Fruit fly (Drosophila melanogaster) whole organism, embryonic: ENCODE results near the gene msn.

Experiments used
- CG12071 ChIP-seq: fragments of 200-800 bp; sonication (Bioruptor generic); optimal IDR thresholded peaks from 3 replicates; lab custom pipeline; 2018; ENCODE audit warnings: missing biosample characterization, mild to moderate bottlenecking, missing genetic modification characterization
- CG13424 ChIP-seq: fragments of 200-800 bp; sonication (Bioruptor generic); optimal IDR thresholded peaks from 2 replicates; lab custom pipeline; 2019; ENCODE audit warnings: missing biosample characterization, mild to moderate bottlenecking, missing genetic modification characterization, moderate library complexity
- CG15514 ChIP-seq: fragments of 200-800 bp; sonication (Bioruptor generic); optimal IDR thresholded peaks from 3 replicates; lab custom pipeline; 2017; ENCODE audit warnings: missing biosample characterization, missing genetic modification characterization, mild to moderate bottlenecking, moderate library complexity, missing genetic modification reagents
- CG15601 ChIP-seq: fragments of 200-800 bp; sonication (Bioruptor generic); optimal IDR thresholded peaks from 3 replicates; lab custom pipeline; 2019; ENCODE audit warnings: missing biosample characterization, mild to moderate bottlenecking, missing genetic modification characterization, moderate library complexity
- CG16779 ChIP-seq: fragments of 200-800 bp; sonication (Bioruptor generic); IDR thresholded peaks from 2 replicates; pipeline ENCODE4 v1.3.6; 2022; ENCODE audit warnings: missing biosample characterization, missing genetic modification characterization
- CG17568 ChIP-seq: fragments of 200-800 bp; sonication (Bioruptor generic); optimal IDR thresholded peaks from 2 replicates; lab custom pipeline; 2018; ENCODE audit warnings: missing biosample characterization, mild to moderate bottlenecking, missing genetic modification characterization, moderate library complexity
- CG2129 ChIP-seq: fragments of 200-800 bp; sonication (Bioruptor generic); IDR thresholded peaks from 2 replicates; pipeline ENCODE4 v1.3.6; 2022; ENCODE audit warnings: missing biosample characterization, missing genetic modification characterization; ENCODE audit not compliant: partially characterized antibody
- CG7372 ChIP-seq: fragments of 200-800 bp; sonication (Bioruptor generic); IDR thresholded peaks from 2 replicates; pipeline ENCODE4 v1.3.6; 2022; ENCODE audit warnings: missing biosample characterization, missing genetic modification characterization
- CG7786 ChIP-seq: fragments of 200-800 bp; sonication (Bioruptor generic); optimal IDR thresholded peaks from 2 replicates; lab custom pipeline; 2016; ENCODE audit warnings: missing biosample characterization, missing genetic modification characterization
- CG7928 ChIP-seq: fragments of 200-800 bp; sonication (Bioruptor generic); optimal IDR thresholded peaks from 2 replicates; lab custom pipeline; 2017; ENCODE audit warnings: missing biosample characterization, mild to moderate bottlenecking, missing genetic modification characterization
- CG8359 ChIP-seq: fragments of 200-800 bp; sonication (Bioruptor generic); optimal IDR thresholded peaks from 2 replicates; lab custom pipeline; 2017; ENCODE audit warnings: missing biosample characterization, mild to moderate bottlenecking, missing genetic modification characterization, borderline replicate concordance
- Ets65A ChIP-seq: fragments of 200-800 bp; sonication (Bioruptor generic); peaks from one replicate; lab custom pipeline; 2016; ENCODE audit warnings: missing biosample characterization, missing genetic modification characterization
- MBD-R2 ChIP-seq: fragments of 200-800 bp; sonication (Bioruptor generic); IDR thresholded peaks from 2 replicates; pipeline ENCODE4 v1.3.6; 2022; ENCODE audit warnings: missing biosample characterization, missing genetic modification characterization
- MESR4 ChIP-seq: fragments of 200-800 bp; sonication (Bioruptor generic); optimal IDR thresholded peaks from 2 replicates; lab custom pipeline; 2018; ENCODE audit warnings: missing biosample characterization, mild to moderate bottlenecking, missing genetic modification characterization, moderate library complexity
- NFAT ChIP-seq: fragments of 200-800 bp; sonication (Bioruptor generic); IDR thresholded peaks from 2 replicates; pipeline ENCODE4 v1.3.6; 2022; ENCODE audit warnings: missing biosample characterization, missing genetic modification characterization
- Ravus ChIP-seq: fragments of 200-800 bp; sonication (Bioruptor generic); IDR thresholded peaks from 2 replicates; pipeline ENCODE4 v1.3.6; 2022; ENCODE audit warnings: missing biosample characterization, missing genetic modification characterization
- Rx ChIP-seq: fragments of 200-800 bp; sonication (Bioruptor generic); IDR thresholded peaks from 2 replicates; pipeline ENCODE4 v1.3.6; 2022; ENCODE audit warnings: missing biosample characterization, missing genetic modification characterization
- Side ChIP-seq: fragments of 200-800 bp; sonication (Bioruptor generic); optimal IDR thresholded peaks from 2 replicates; lab custom pipeline; 2016; ENCODE audit warnings: missing biosample characterization, missing genetic modification characterization
- Sox102F ChIP-seq: fragments of 200-800 bp; sonication (Bioruptor generic); optimal IDR thresholded peaks from 2 replicates; lab custom pipeline; 2018; ENCODE audit warnings: missing biosample characterization, mild to moderate bottlenecking, missing genetic modification characterization, moderate library complexity
- ab ChIP-seq: fragments of 200-800 bp; sonication (Bioruptor generic); optimal IDR thresholded peaks from 2 replicates; lab custom pipeline; 2016; ENCODE audit warnings: missing biosample characterization, missing genetic modification characterization
- bcd ChIP-seq: fragments of 200-800 bp; sonication (Bioruptor generic); optimal IDR thresholded peaks from 2 replicates; lab custom pipeline; 2017; ENCODE audit warnings: missing biosample characterization, mild to moderate bottlenecking, missing genetic modification characterization
- bowl ChIP-seq: fragments of 200-800 bp; sonication (Bioruptor generic); IDR thresholded peaks from 2 replicates; pipeline ENCODE4 v1.3.6; 2022; ENCODE audit warnings: missing biosample characterization, missing genetic modification characterization
- caup ChIP-seq: fragments of 200-800 bp; sonication (Bioruptor generic); optimal IDR thresholded peaks from 3 replicates; lab custom pipeline; 2017; ENCODE audit warnings: missing biosample characterization, mild to moderate bottlenecking, missing genetic modification characterization, moderate library complexity; ENCODE audit not compliant: severe bottlenecking
- dpn ChIP-seq, 2 experiments: fragments of 200-800 bp; sonication (Bioruptor generic); optimal IDR thresholded peaks; 3 replicates each; lab custom pipeline; 2016; ENCODE audit warnings: missing biosample characterization in 2 of 2, missing genetic modification characterization in 2 of 2
- esg ChIP-seq: fragments of 200-800 bp; sonication (Bioruptor generic); conservative IDR thresholded peaks from 2 replicates; pipeline ENCODE4 v1.3.6; 2022; ENCODE audit warnings: missing biosample characterization, missing genetic modification characterization
- fd102C ChIP-seq: fragments of 200-800 bp; sonication (Bioruptor generic); optimal IDR thresholded peaks from 2 replicates; lab custom pipeline; 2018; ENCODE audit warnings: missing biosample characterization, mild to moderate bottlenecking, missing genetic modification characterization, moderate library complexity
- gro ChIP-seq: fragments of 200-800 bp; sonication (Bioruptor generic); optimal IDR thresholded peaks from 2 replicates; lab custom pipeline; 2016; ENCODE audit warnings: missing biosample characterization, missing genetic modification characterization
- hb ChIP-seq: fragments of 200-800 bp; sonication (Bioruptor generic); IDR thresholded peaks from 3 replicates; pipeline ENCODE4 v1.3.6; 2022; ENCODE audit warnings: missing biosample characterization, missing genetic modification characterization; ENCODE audit not compliant: partially characterized antibody
- jumu ChIP-seq: fragments of 200-800 bp; sonication (Bioruptor generic); optimal IDR thresholded peaks from 3 replicates; lab custom pipeline; 2016; ENCODE audit warnings: missing biosample characterization, missing genetic modification characterization
- lab ChIP-seq: fragments of 200-800 bp; sonication (Bioruptor generic); optimal IDR thresholded peaks from 3 replicates; lab custom pipeline; 2017; ENCODE audit warnings: missing biosample characterization, missing genetic modification characterization, mild to moderate bottlenecking, moderate library complexity, missing genetic modification reagents
- lilli ChIP-seq: fragments of 200-800 bp; sonication (Bioruptor generic); optimal IDR thresholded peaks from 3 replicates; lab custom pipeline; 2016; ENCODE audit warnings: missing biosample characterization, missing genetic modification characterization
- lola ChIP-seq, 3 experiments: fragments of >200 bp in 2 of 3; fragments of 200-800 bp in 1 of 3; sonication (Bioruptor generic) in 1 of 3; optimal IDR thresholded peaks; 2 replicates each; lab custom pipeline; 2017 to 2019; ENCODE audit warnings: missing biosample characterization in 3 of 3, missing genetic modification characterization in 3 of 3, mild to moderate bottlenecking in 1 of 3, moderate library complexity in 1 of 3
- oc ChIP-seq: fragments of 200-800 bp; sonication (Bioruptor generic); optimal IDR thresholded peaks from 2 replicates; lab custom pipeline; 2018; ENCODE audit warnings: missing biosample characterization, mild to moderate bottlenecking, missing genetic modification characterization, moderate library complexity
- p53 ChIP-seq: fragments of 200-800 bp; sonication (Bioruptor generic); optimal IDR thresholded peaks from 2 replicates; lab custom pipeline; 2016; ENCODE audit warnings: missing biosample characterization, missing genetic modification characterization
- peb ChIP-seq: fragments of 200-800 bp; sonication (Bioruptor generic); IDR thresholded peaks from 2 replicates; pipeline ENCODE4 v1.3.6; 2022; ENCODE audit warnings: missing biosample characterization, missing genetic modification characterization
- pzg ChIP-seq: fragments of 200-800 bp; sonication (Bioruptor generic); optimal IDR thresholded peaks from 3 replicates; lab custom pipeline; 2018; ENCODE audit warnings: missing biosample characterization, mild to moderate bottlenecking, missing genetic modification characterization, moderate library complexity
- ranshi ChIP-seq: fragments of 200-800 bp; sonication (Bioruptor generic); IDR thresholded peaks from 2 replicates; pipeline ENCODE4 v1.3.6; 2022; ENCODE audit warnings: missing biosample characterization, missing genetic modification characterization
- row ChIP-seq: fragments of 200-800 bp; sonication (Bioruptor generic); IDR thresholded peaks from 3 replicates; pipeline ENCODE4 v1.3.6; 2022; ENCODE audit warnings: missing biosample characterization, missing genetic modification characterization
- salm ChIP-seq: fragments of 200-800 bp; sonication (Bioruptor generic); optimal IDR thresholded peaks from 2 replicates; lab custom pipeline; 2018; ENCODE audit warnings: missing biosample characterization, mild to moderate bottlenecking, missing genetic modification characterization
- sd ChIP-seq: fragments of 200-800 bp; sonication (Bioruptor generic); optimal IDR thresholded peaks from 3 replicates; lab custom pipeline; 2018; ENCODE audit warnings: missing biosample characterization, mild to moderate bottlenecking, missing genetic modification characterization, moderate library complexity
- sens ChIP-seq: fragments of 200-800 bp; sonication (Bioruptor generic); peaks from one replicate; lab custom pipeline; 2016; ENCODE audit warnings: missing biosample characterization, missing genetic modification characterization
- shn ChIP-seq: fragments of 200-800 bp; sonication (Bioruptor generic); optimal IDR thresholded peaks from 3 replicates; lab custom pipeline; 2016; ENCODE audit warnings: missing biosample characterization, missing genetic modification characterization
- slou ChIP-seq: fragments of 200-800 bp; sonication (Bioruptor generic); optimal IDR thresholded peaks from 3 replicates; lab custom pipeline; 2016; ENCODE audit warnings: missing biosample characterization, missing genetic modification characterization
- so ChIP-seq: fragments of 200-800 bp; sonication (Bioruptor generic); IDR thresholded peaks from 3 replicates; pipeline ENCODE4 v1.3.6; 2022; ENCODE audit warnings: missing biosample characterization, missing genetic modification characterization
- stc ChIP-seq: fragments of 200-800 bp; sonication (Bioruptor generic); IDR thresholded peaks from 2 replicates; pipeline ENCODE4 v1.3.6; 2022; ENCODE audit warnings: missing biosample characterization, missing genetic modification characterization
- trh ChIP-seq: fragments of 200-800 bp; sonication (Bioruptor generic); optimal IDR thresholded peaks from 2 replicates; lab custom pipeline; 2016; ENCODE audit warnings: missing biosample characterization, missing genetic modification characterization
- ttk ChIP-seq: fragments of 200-800 bp; sonication (Bioruptor generic); IDR thresholded peaks from 2 replicates; pipeline ENCODE4 v2.1.2; 2022; ENCODE audit warnings: missing biosample characterization, missing genetic modification characterization
- tup ChIP-seq: fragments of 200-800 bp; sonication (Bioruptor generic); optimal IDR thresholded peaks from 2 replicates; lab custom pipeline; 2016; ENCODE audit warnings: missing biosample characterization, mild to moderate bottlenecking, missing genetic modification characterization, moderate library complexity
- zf30C ChIP-seq: fragments of 200-800 bp; sonication (Bioruptor generic); optimal IDR thresholded peaks from 3 replicates; lab custom pipeline; 2018; ENCODE audit warnings: missing biosample characterization, mild to moderate bottlenecking, missing genetic modification characterization

The msn gene

DNA sequence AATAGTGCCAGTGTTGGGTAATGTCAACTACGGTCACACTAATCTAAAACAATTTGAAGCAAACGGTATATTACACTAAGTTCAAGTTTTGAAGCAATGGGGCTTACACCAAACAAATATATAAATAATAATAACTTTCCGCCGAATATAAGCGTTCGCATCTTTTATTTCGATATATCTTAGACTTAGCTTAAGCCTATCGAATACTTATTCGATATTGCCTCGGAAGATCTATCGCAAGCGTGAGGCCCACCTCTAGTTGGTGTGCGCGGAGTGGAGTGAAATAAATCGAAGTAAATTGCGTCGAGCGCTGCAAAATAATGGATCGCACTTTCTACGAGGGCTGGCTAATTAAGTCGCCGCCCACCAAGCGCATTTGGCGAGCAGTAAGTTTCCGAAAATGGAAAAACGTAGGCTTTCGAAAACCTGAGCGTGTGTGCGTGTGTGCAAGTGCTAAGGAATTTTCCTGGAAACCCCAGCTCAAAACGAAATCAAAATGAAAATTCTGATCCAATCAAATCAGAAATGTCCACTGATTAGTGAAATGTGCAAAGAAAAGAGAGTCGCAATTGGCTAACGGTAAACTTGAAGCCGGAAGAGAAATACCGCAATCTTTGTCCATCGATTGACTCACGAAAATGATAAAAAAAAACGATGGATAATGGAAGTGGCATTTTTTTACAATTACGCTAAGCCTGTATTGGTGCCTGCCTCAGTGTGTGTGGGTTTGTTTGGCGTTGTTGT is 3.0 kb upstream of the msn start, which contains the start of gene dos (continued):
- TF ChIP-seq NFAT (0 out of 2 replicates have a peak, but pooled peaks have one; percentile 19), bcd (GFP tag; lab: Kevin White, UChicago) (peak; percentile 10), CG7372 (GFP tag; lab: Robert Waterston, UW) (no peak), row (GFP tag; lab: Robert Waterston, UW) (peak; percentile 52; the same call in 2 of the 3 replicates), CG7928 (GFP tag; lab: Kevin White, UChicago) (peak; percentile 27), stc (GFP tag; lab: Robert Waterston, UW) (no peak), sd (tag; lab: Kevin White, UChicago) (peak; percentile 32), esg (no peak), bowl (no peak), oc (tag; lab: Kevin White, UChicago) (peak; percentile 6), p53 (GFP tag; lab: Kevin White, UChicago) (no peak), ab (GFP tag; lab: Kevin White, UChicago) (no peak), Rx (GFP tag; lab: Robert Waterston, UW) (no peak), CG15601 (tag; lab: Kevin White, UChicago) (peak; percentile 54), gro (peak; percentile 19), lola (GFP tag; optimal IDR thresholded peaks at IDR 0.05; lab: Kevin White, UChicago) (peak in 1 of 3 experiments; percentile 41), lilli (GFP tag; lab: Kevin White, UChicago) (peak; percentile 81), trh (GFP tag; lab: Kevin White, UChicago) (no peak), dpn (GFP tag; optimal IDR thresholded peaks at IDR 0.05; lab: Kevin White, UChicago) (peak; percentile 43 to 66), ranshi (GFP tag; lab: Robert Waterston, UW) (no peak), shn (GFP tag; lab: Kevin White, UChicago) (peak; percentile 4), CG13424 (tag; lab: Kevin White, UChicago) (peak; percentile 42), Ravus (GFP tag; lab: Robert Waterston, UW) (no peak), peb (no peak), tup (peak; percentile 11), Ets65A (GFP tag; lab: Kevin White, UChicago) (no peak), CG16779 (no peak), Sox102F (GFP tag; lab: Kevin White, UChicago) (no peak), Side (no peak), so (GFP tag; lab: Robert Waterston, UW) (no peak), CG12071 (GFP tag; lab: Kevin White, UChicago) (no peak), hb (GFP tag; lab: Robert Waterston, UW) (0 out of 3 replicates have a peak, but pooled peaks have one; percentile 58), jumu (no peak), salm (tag; lab: Kevin White, UChicago) (no peak), CG7786 (GFP tag; lab: Kevin White, UChicago) (no peak), MBD-R2 (GFP tag; lab: Robert Waterston, UW) (peak; percentile 36; the same call in 1 of the 2 replicates), CG17568 (GFP tag; lab: Kevin White, UChicago) (no peak), lab (GFP tag; lab: Kevin White, UChicago) (peak; percentile 17), ttk (0 out of 2 replicates have a peak, but pooled peaks have one; percentile 8), CG15514 (peak; percentile 76), pzg (peak; percentile 88), MESR4 (GFP tag; lab: Kevin White, UChicago) (peak; percentile 67), fd102C (GFP tag; lab: Kevin White, UChicago) (no peak), slou (peak; percentile 26), zf30C (GFP tag; lab: Kevin White, UChicago) (no peak), CG8359 (GFP tag; lab: Kevin White, UChicago) (peak; percentile 6), sens (peak; percentile 94), caup (GFP tag; lab: Kevin White, UChicago) (peak; percentile 11), CG2129 (GFP tag; lab: Robert Waterston, UW) (peak; percentile 54)
